Worm (Caenorhabditis elegans) whole organism, L3 larva: Measurements from ENCODE around the gene F56D6.18.
"Not testable (repeated sequence)": the region's sequence is repeated elsewhere in the genome, so short reads cannot be mapped to it uniquely, and the experiment has no call there.

Source experiments
- ZK546.5 ChIP-seq: sonication (generic microtip); optimal IDR thresholded peaks from 2 replicates; lab custom pipeline; 2017; ENCODE audit warnings: missing biosample characterization, missing genetic modification characterization
- aly-2 ChIP-seq: fragments of 150-350 bp; optimal IDR thresholded peaks from 2 replicates; lab custom pipeline; 2014; ENCODE audit warnings: missing biosample characterization, missing genetic modification characterization
- ceh-16 ChIP-seq: sonication (generic microtip); optimal IDR thresholded peaks from 2 replicates; lab custom pipeline; 2017; ENCODE audit warnings: missing biosample characterization, missing genetic modification characterization
- daf-12 ChIP-seq: fragments of 150-350 bp; optimal IDR thresholded peaks from 2 replicates; lab custom pipeline; 2014; ENCODE audit warnings: missing biosample characterization, missing genetic modification reagents, missing genetic modification characterization
- egl-5 ChIP-seq: fragments of 150-350 bp; optimal IDR thresholded peaks from 2 replicates; lab custom pipeline; 2017; ENCODE audit warnings: missing biosample characterization, missing genetic modification reagents, missing genetic modification characterization, inconsistent platforms
- elt-2 ChIP-seq: sonication (generic microtip); optimal IDR thresholded peaks from 2 replicates; lab custom pipeline; 2016; ENCODE audit warnings: missing genetic modification reagents, mild to moderate bottlenecking, missing genetic modification characterization, missing compliant biosample characterization
- mdl-1 ChIP-seq: fragments of 150-350 bp; optimal IDR thresholded peaks from 2 replicates; lab custom pipeline; 2014; ENCODE audit warnings: missing biosample characterization, missing genetic modification characterization
- nhr-28 ChIP-seq: fragments of 150-350 bp; optimal IDR thresholded peaks from 2 replicates; lab custom pipeline; 2014; ENCODE audit warnings: missing biosample characterization, missing genetic modification characterization
- skn-1 ChIP-seq: fragments of 150-350 bp; optimal IDR thresholded peaks from 2 replicates; lab custom pipeline; 2014; ENCODE audit warnings: missing biosample characterization, missing genetic modification characterization
- tbx-2 ChIP-seq: sonication (generic microtip); optimal IDR thresholded peaks from 2 replicates; lab custom pipeline; 2016; ENCODE audit warnings: mild to moderate bottlenecking, missing genetic modification characterization, missing compliant biosample characterization
- unc-39 ChIP-seq: sonication (generic microtip); optimal IDR thresholded peaks from 4 replicates; lab custom pipeline; 2017; ENCODE audit warnings: missing biosample characterization, missing genetic modification characterization
- zag-1 ChIP-seq: fragments of 150-350 bp; optimal IDR thresholded peaks from 2 replicates; lab custom pipeline; 2014; ENCODE audit warnings: missing biosample characterization, missing genetic modification characterization

ce11 chrIV:3911848-3912247 lies at the start of gene F56D6.18:
- not testable (repeated sequence) for TF ChIP-seq daf-12; mdl-1 (tag; lab: Kevin White, UChicago); egl-5 (tag; lab: Kevin White, UChicago); unc-39 (tag; lab: Kevin White, UChicago); ZK546.5; aly-2 (tag; lab: Kevin White, UChicago); tbx-2 (tag; lab: Kevin White, UChicago); skn-1; nhr-28; ceh-16 (tag; lab: Kevin White, UChicago); elt-2 (tag; lab: Kevin White, UChicago); zag-1
